Worm (Caenorhabditis elegans) whole organism, L1 larva: ENCODE measurements around the gene K12H6.4.

Experiments used
- C34B4.2 ChIP-seq: sonication (generic microtip); optimal IDR thresholded peaks from 2 replicates; lab custom pipeline; 2017; ENCODE audit warnings: mild to moderate bottlenecking, missing genetic modification characterization, missing compliant biosample characterization
- alr-1 ChIP-seq: fragments of 200-800 bp; sonication (Bioruptor generic); optimal IDR thresholded peaks from 2 replicates; lab custom pipeline; 2018; ENCODE audit warnings: borderline replicate concordance, mild to moderate bottlenecking, missing genetic modification characterization, missing compliant biosample characterization
- aly-2 ChIP-seq: fragments of 150-350 bp; optimal IDR thresholded peaks from 2 replicates; lab custom pipeline; 2014; ENCODE audit warnings: missing biosample characterization, missing genetic modification characterization
- ama-1 ChIP-seq: fragments of 150-350 bp; optimal IDR thresholded peaks from 2 replicates; lab custom pipeline; 2014
- blmp-1 ChIP-seq: fragments of 150-350 bp; optimal IDR thresholded peaks from 2 replicates; lab custom pipeline; 2014; ENCODE audit warnings: missing biosample characterization, missing genetic modification characterization
- ceh-82 ChIP-seq, 3 experiments: fragments of 150-350 bp in 1 of 3; sonication (generic microtip) in 2 of 3; optimal IDR thresholded peaks; 2 replicates each; lab custom pipeline; 2014 to 2017; ENCODE audit warnings: missing biosample characterization in 3 of 3, missing genetic modification characterization in 3 of 3
- ceh-88 ChIP-seq: fragments of 200-800 bp; sonication (Bioruptor generic); IDR thresholded peaks from 2 replicates; pipeline ENCODE4 v1.3.6; 2022; ENCODE audit warnings: missing genetic modification characterization, missing compliant biosample characterization
- ceh-90 ChIP-seq: sonication (generic microtip); optimal IDR thresholded peaks from 2 replicates; lab custom pipeline; 2016; ENCODE audit warnings: missing genetic modification characterization, missing compliant biosample characterization
- ces-1 ChIP-seq: fragments of 150-350 bp; optimal IDR thresholded peaks from 2 replicates; lab custom pipeline; 2014; ENCODE audit warnings: missing biosample characterization, missing genetic modification reagents, missing genetic modification characterization
- efl-1 ChIP-seq, 4 experiments: fragments of 150-350 bp; optimal IDR thresholded peaks in 3 of 4; peaks in 1 of 4; 1 replicate in 1 of 4; 2 replicates in 3 of 4; lab custom pipeline; 2014; ENCODE audit warnings: missing biosample characterization in 2 of 4, missing genetic modification characterization in 2 of 4, missing genetic modification reagents in 2 of 4
- ets-5 ChIP-seq: fragments of 200-800 bp; sonication (Bioruptor generic); IDR thresholded peaks from 2 replicates; pipeline ENCODE4 v1.3.6; 2022; ENCODE audit warnings: missing genetic modification characterization, missing compliant biosample characterization
- fkh-10 ChIP-seq: sonication (generic microtip); optimal IDR thresholded peaks from 2 replicates; lab custom pipeline; 2017; ENCODE audit warnings: missing biosample characterization, missing genetic modification reagents, missing genetic modification characterization
- grh-1 ChIP-seq: fragments of 200-800 bp; sonication (Bioruptor generic); IDR thresholded peaks from 2 replicates; pipeline ENCODE4 v1.3.6; 2022; ENCODE audit warnings: missing genetic modification reagents, missing genetic modification characterization, missing compliant biosample characterization
- irx-1 ChIP-seq: sonication (generic microtip); optimal IDR thresholded peaks from 2 replicates; lab custom pipeline; 2016; ENCODE audit warnings: missing genetic modification characterization, missing compliant biosample characterization
- lin-13 ChIP-seq: fragments of 150-350 bp; optimal IDR thresholded peaks from 2 replicates; lab custom pipeline; 2014; ENCODE audit warnings: missing biosample characterization, missing genetic modification reagents, missing genetic modification characterization
- lin-14 ChIP-seq: fragments of 200-800 bp; sonication (Bioruptor generic); optimal IDR thresholded peaks from 2 replicates; lab custom pipeline; 2018; ENCODE audit warnings: mild to moderate bottlenecking, missing genetic modification characterization, moderate library complexity, missing compliant biosample characterization
- lin-35 ChIP-seq, 2 experiments: fragments of 150-350 bp; optimal IDR thresholded peaks; 2 replicates each; lab custom pipeline; 2014; ENCODE audit warnings: missing biosample characterization in 2 of 2, missing genetic modification characterization in 2 of 2, missing genetic modification reagents in 2 of 2
- lir-3 ChIP-seq: sonication (generic microtip); optimal IDR thresholded peaks from 2 replicates; lab custom pipeline; 2016; ENCODE audit warnings: mild to moderate bottlenecking, missing genetic modification characterization, moderate library complexity, missing compliant biosample characterization; ENCODE audit not compliant: poor library complexity
- mab-9 ChIP-seq: fragments of 200-800 bp; sonication (Bioruptor generic); IDR thresholded peaks from 2 replicates; pipeline ENCODE4 v1.3.6; 2022; ENCODE audit warnings: missing genetic modification reagents, missing genetic modification characterization, missing compliant biosample characterization
- mef-2 ChIP-seq: fragments of 150-350 bp; optimal IDR thresholded peaks from 2 replicates; lab custom pipeline; 2014; ENCODE audit warnings: missing biosample characterization, missing genetic modification characterization
- mep-1 ChIP-seq: fragments of 150-350 bp; optimal IDR thresholded peaks from 2 replicates; lab custom pipeline; 2014; ENCODE audit warnings: missing biosample characterization, missing genetic modification characterization
- nhr-19 ChIP-seq: fragments of 200-800 bp; sonication (Bioruptor generic); conservative IDR thresholded peaks from 2 replicates; pipeline ENCODE4 v1.3.6; 2022; ENCODE audit warnings: missing genetic modification characterization, missing compliant biosample characterization
- nhr-20 ChIP-seq: sonication (generic microtip); optimal IDR thresholded peaks from 2 replicates; lab custom pipeline; 2016; ENCODE audit warnings: mild to moderate bottlenecking, missing genetic modification characterization, missing compliant biosample characterization
- nhr-47 ChIP-seq: sonication (generic microtip); optimal IDR thresholded peaks from 2 replicates; lab custom pipeline; 2016; ENCODE audit warnings: mild to moderate bottlenecking, missing genetic modification characterization, moderate library complexity, missing compliant biosample characterization
- nhr-84 ChIP-seq: sonication (generic microtip); optimal IDR thresholded peaks from 2 replicates; lab custom pipeline; 2017; ENCODE audit warnings: missing biosample characterization, missing genetic modification characterization
- nhr-90 ChIP-seq: sonication (generic microtip); optimal IDR thresholded peaks from 2 replicates; lab custom pipeline; 2016; ENCODE audit warnings: mild to moderate bottlenecking, missing genetic modification characterization, missing compliant biosample characterization; ENCODE audit not compliant: poor library complexity
- pag-3 ChIP-seq: sonication (generic microtip); optimal IDR thresholded peaks from 2 replicates; lab custom pipeline; 2017; ENCODE audit warnings: missing genetic modification characterization, mild to moderate bottlenecking, missing compliant biosample characterization, antibody characterized with exemption, borderline replicate concordance; ENCODE audit not compliant: insufficient read depth
- pax-3 ChIP-seq: fragments of 200-800 bp; sonication (Bioruptor generic); optimal IDR thresholded peaks from 2 replicates; lab custom pipeline; 2018; ENCODE audit warnings: mild to moderate bottlenecking, missing genetic modification characterization, moderate library complexity, missing compliant biosample characterization
- pqm-1 ChIP-seq: sonication (generic microtip); optimal IDR thresholded peaks from 3 replicates; lab custom pipeline; 2017; ENCODE audit warnings: missing biosample characterization, missing genetic modification characterization
- rnt-1 ChIP-seq: sonication (generic microtip); optimal IDR thresholded peaks from 2 replicates; lab custom pipeline; 2016; ENCODE audit warnings: mild to moderate bottlenecking, missing genetic modification characterization, moderate library complexity, missing compliant biosample characterization
- skn-1 ChIP-seq: fragments of 150-350 bp; optimal IDR thresholded peaks from 2 replicates; lab custom pipeline; 2014; ENCODE audit warnings: missing biosample characterization, missing genetic modification characterization
- sptf-1 ChIP-seq: fragments of 150-350 bp; optimal IDR thresholded peaks from 2 replicates; lab custom pipeline; 2014; ENCODE audit warnings: missing biosample characterization, missing genetic modification characterization
- swsn-7 ChIP-seq: sonication (generic microtip); optimal IDR thresholded peaks from 2 replicates; lab custom pipeline; 2016; ENCODE audit warnings: missing genetic modification characterization, missing compliant biosample characterization
- tbx-2 ChIP-seq: sonication (generic microtip); optimal IDR thresholded peaks from 2 replicates; lab custom pipeline; 2016; ENCODE audit warnings: missing genetic modification characterization, missing compliant biosample characterization
- unc-30 ChIP-seq: sonication (generic microtip); optimal IDR thresholded peaks from 2 replicates; lab custom pipeline; 2017; ENCODE audit warnings: missing biosample characterization, missing genetic modification characterization
- unc-98 ChIP-seq: fragments of 200-800 bp; sonication (Bioruptor generic); IDR thresholded peaks from 2 replicates; pipeline ENCODE4 v1.3.6; 2022; ENCODE audit warnings: missing genetic modification characterization, missing compliant biosample characterization
- vab-15 ChIP-seq: sonication (generic microtip); optimal IDR thresholded peaks from 2 replicates; lab custom pipeline; 2017; ENCODE audit warnings: missing genotype, mild to moderate bottlenecking, missing genetic modification characterization, missing compliant biosample characterization
- zip-4 ChIP-seq: fragments of 200-800 bp; sonication (Bioruptor generic); optimal IDR thresholded peaks from 2 replicates; lab custom pipeline; 2018; ENCODE audit warnings: mild to moderate bottlenecking, missing genetic modification characterization, moderate library complexity, missing compliant biosample characterization
- ztf-4 ChIP-seq: fragments of 150-350 bp; optimal IDR thresholded peaks from 2 replicates; lab custom pipeline; 2014; ENCODE audit warnings: missing biosample characterization, missing genetic modification characterization

The K12H6.4 gene

ce11 chrII:2865355-2865754, 41.3 kb upstream of the K12H6.4 start:
- TF ChIP-seq lin-13: no peak
- no peak for TF ChIP-seq ama-1 (lab: Kevin White, UChicago)
- no peak for TF ChIP-seq pqm-1 (tag; lab: Kevin White, UChicago)
- TF ChIP-seq mep-1 (tag; lab: Kevin White, UChicago): no peak
- no peak for TF ChIP-seq zip-4 (GFP tag; lab: Kevin White, UChicago)
- TF ChIP-seq, all 84 proteins: peak for 0

- TF ChIP-seq irx-1 (tag; lab: Kevin White, UChicago) (no peak), tbx-2 (tag; lab: Kevin White, UChicago) (no peak)
Measured at ce11 chrII:2864229-2864628, 40.2 kb upstream of the K12H6.4 start, which contains the start of gene Y110A2AL.5. Gene Y110A2AL.5 (plus strand): TSS chrII:2864529.

DNA sequence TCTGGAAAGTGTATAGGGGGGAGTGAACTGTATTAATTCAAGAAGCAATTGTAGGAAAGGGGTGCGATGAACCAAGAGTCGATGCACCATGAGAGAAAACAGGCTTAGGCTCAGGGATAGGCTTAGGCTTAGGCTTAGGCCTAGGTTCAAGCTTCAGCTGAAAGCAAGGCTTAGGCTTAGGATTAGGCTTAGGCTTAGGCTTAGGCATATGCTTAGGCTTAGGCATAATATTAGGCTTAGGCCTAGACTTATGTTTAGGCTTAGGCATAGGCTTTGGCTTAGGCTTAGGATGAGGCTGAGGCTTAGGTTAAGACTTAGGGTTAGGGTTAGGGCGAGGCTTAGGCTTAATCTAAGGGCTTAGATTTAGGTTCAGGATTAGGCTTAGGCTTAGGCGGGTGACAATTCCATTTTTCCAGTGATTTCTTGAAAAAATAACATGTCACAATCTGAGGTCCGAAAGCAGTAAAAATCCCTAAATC, 38.5 kb upstream of the K12H6.4 start:
- TF ChIP-seq efl-1 (optimal IDR thresholded peaks at IDR 0.05; lab: Kevin White, UChicago) (no peak), efl-1 (GFP tag; optimal IDR thresholded peaks at IDR 0.05 in 1 of 2; lab: Kevin White, UChicago) (peak in 1 of 2 experiments; percentile 37), swsn-7 (tag; lab: Kevin White, UChicago) (no peak)

ce11 chrII:2861385-2862099, 37.5 kb upstream of the K12H6.4 start:
- no peak for TF ChIP-seq pqm-1 (tag; lab: Kevin White, UChicago)
- peak; percentile 9 for TF ChIP-seq lin-14 (GFP tag; lab: Kevin White, UChicago)
- no peak for TF ChIP-seq efl-1 (optimal IDR thresholded peaks at IDR 0.05; lab: Kevin White, UChicago)
- peak in 1 of 2 experiments; percentile 86 for TF ChIP-seq efl-1 (GFP tag; optimal IDR thresholded peaks at IDR 0.05 in 1 of 2; lab: Kevin White, UChicago)
- TF ChIP-seq lin-35 (GFP tag; optimal IDR thresholded peaks at IDR 0.05; lab: Kevin White, UChicago): peak in 1 of 2 experiments; percentile 30
- TF ChIP-seq blmp-1 (tag; lab: Kevin White, UChicago): peak; percentile 89
- no peak for TF ChIP-seq nhr-47 (tag; lab: Kevin White, UChicago)
- peak in 1 of 3 experiments; percentile 26 for TF ChIP-seq ceh-82 (tag; optimal IDR thresholded peaks at IDR 0.05; lab: Kevin White, UChicago)
- peak; percentile 7 for TF ChIP-seq skn-1 (tag; lab: Kevin White, UChicago)
- TF ChIP-seq lir-3 (tag; lab: Kevin White, UChicago): no peak
- peak; percentile 51 for TF ChIP-seq rnt-1
- no peak for TF ChIP-seq irx-1 (tag; lab: Kevin White, UChicago)
- peak; percentile 18 for TF ChIP-seq nhr-20 (tag; lab: Kevin White, UChicago)
- TF ChIP-seq, all 84 proteins: peak for 8

ce11 chrII:2859873-2860821, 36.1 kb upstream of the K12H6.4 start:
- TF ChIP-seq aly-2 (no peak), ztf-4 (tag; lab: Kevin White, UChicago) (no peak), nhr-84 (tag; lab: Kevin White, UChicago) (no peak), mef-2 (no peak), ceh-88 (GFP tag; lab: Robert Waterston, UW) (no peak), vab-15 (tag; lab: Kevin White, UChicago) (no peak), ets-5 (GFP tag; lab: Robert Waterston, UW) (no peak), ces-1 (GFP tag; lab: Kevin White, UChicago) (no peak), alr-1 (no peak), unc-98 (no peak), C34B4.2 (tag; lab: Kevin White, UChicago) (no peak), grh-1 (no peak), ceh-90 (tag; lab: Kevin White, UChicago) (no peak), pax-3 (no peak), unc-30 (tag; lab: Kevin White, UChicago) (no peak), fkh-10 (no peak), pag-3 (no peak), blmp-1 (tag; lab: Kevin White, UChicago) (peak; percentile 92), nhr-90 (tag; lab: Kevin White, UChicago) (no peak), lin-35 (GFP tag; optimal IDR thresholded peaks at IDR 0.05; lab: Kevin White, UChicago) (no peak), sptf-1 (tag; lab: Kevin White, UChicago) (no peak), nhr-19 (GFP tag; lab: Robert Waterston, UW) (0 out of 2 replicates have a peak, but pooled peaks have one; percentile 6), pqm-1 (tag; lab: Kevin White, UChicago) (no peak), lin-14 (GFP tag; lab: Kevin White, UChicago) (peak; percentile 17), mab-9 (GFP tag; lab: Robert Waterston, UW) (no peak)
